Fruit fly (Drosophila melanogaster): ENCODE data around the gene CG32344.

DNA sequence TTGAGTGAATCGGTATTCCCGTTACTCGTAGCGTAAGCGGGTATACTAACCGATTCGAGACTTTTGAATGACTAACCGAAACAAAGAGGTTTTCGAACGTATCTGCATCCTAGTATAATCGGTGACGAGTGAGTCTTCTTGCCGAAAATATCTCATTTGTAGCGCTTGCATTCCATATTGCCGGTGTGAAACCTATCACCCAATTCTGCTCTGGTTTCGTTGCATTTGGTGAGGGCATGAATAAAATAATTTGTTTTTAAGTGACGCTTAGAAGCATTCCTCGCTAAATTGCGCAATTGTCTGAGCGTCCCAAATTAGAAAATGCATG is 4.5 kb downstream of the CG32344 start:
- TF ChIP-seq CTCF (optimal IDR thresholded peaks at IDR 0.05) (no peak), CG8478 (optimal IDR thresholded peaks at IDR 0.05) (no peak)
